Worm (Caenorhabditis elegans): ENCODE measurements around the gene ltah-1.2.

DNA sequence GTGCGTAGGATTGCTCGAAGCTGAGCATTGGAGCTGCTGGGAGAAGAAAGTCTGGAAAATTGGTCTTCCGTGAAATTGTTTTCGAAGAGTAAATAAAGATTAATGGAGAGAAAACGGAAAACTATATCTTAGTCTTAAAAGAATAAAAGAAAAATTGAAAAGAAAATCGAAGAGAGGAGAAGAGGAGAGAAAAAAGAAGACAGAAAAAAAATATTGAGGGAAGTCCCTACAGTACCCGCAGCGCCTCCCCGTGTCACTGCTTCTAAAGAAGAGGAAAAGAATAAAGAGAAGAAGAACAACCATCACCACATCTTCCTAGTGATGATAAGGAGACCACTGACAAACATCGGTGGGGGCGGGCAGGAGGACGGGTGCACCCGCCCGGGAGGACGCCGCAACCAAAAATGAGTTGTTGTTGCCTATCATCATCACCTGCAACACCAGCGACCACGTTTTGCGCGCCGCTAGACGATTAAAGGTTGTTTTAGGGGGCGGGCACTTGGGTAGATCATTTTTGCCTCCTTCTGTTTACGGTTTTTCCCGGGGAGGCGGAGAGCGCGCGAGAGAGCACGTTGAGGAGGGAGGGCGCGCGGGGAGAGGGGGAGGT is 35.9 kb upstream of the ltah-1.2 start, which contains the start of gene CC8.2:
- TF ChIP-seq egl-5 (tag; optimal IDR thresholded peaks at IDR 0.05) (no peak), fkh-2 (tag; optimal IDR thresholded peaks at IDR 0.05) (no peak), nhr-76 (tag; optimal IDR thresholded peaks at IDR 0.05) (no peak), nhr-28 (tag; optimal IDR thresholded peaks at IDR 0.05) (no peak), skn-1 (tag; optimal IDR thresholded peaks at IDR 0.05) (no peak)
